Fruit fly (Drosophila melanogaster) whole organism, embryonic: ENCODE data around the gene numb.

Experiments used
- ATbp ChIP-seq: fragments of 200-800 bp; sonication (Bioruptor generic); optimal IDR thresholded peaks from 2 replicates; lab custom pipeline; 2017; ENCODE audit warnings: missing biosample characterization, mild to moderate bottlenecking, missing genetic modification characterization, missing genetic modification reagents
- Atf-2 ChIP-seq: fragments of 200-800 bp; sonication (Bioruptor generic); optimal IDR thresholded peaks from 2 replicates; lab custom pipeline; 2016; ENCODE audit warnings: missing biosample characterization, missing genetic modification characterization
- Atf6 ChIP-seq: fragments of 200-800 bp; sonication (Bioruptor generic); IDR thresholded peaks from 2 replicates; pipeline ENCODE4 v1.3.6; 2022; ENCODE audit warnings: missing biosample characterization, missing genetic modification characterization
- B-H2 ChIP-seq: fragments of 200-800 bp; sonication (Bioruptor generic); optimal IDR thresholded peaks from 2 replicates; lab custom pipeline; 2018; ENCODE audit warnings: missing biosample characterization, mild to moderate bottlenecking, missing genetic modification characterization
- CG10209 ChIP-seq: fragments of 200-800 bp; sonication (Bioruptor generic); optimal IDR thresholded peaks from 3 replicates; lab custom pipeline; 2017; ENCODE audit warnings: missing biosample characterization, mild to moderate bottlenecking, missing genetic modification characterization, missing genetic modification reagents
- CG10267 ChIP-seq: fragments of 200-800 bp; sonication (Bioruptor generic); optimal IDR thresholded peaks from 2 replicates; lab custom pipeline; 2018; ENCODE audit warnings: missing biosample characterization, mild to moderate bottlenecking, missing genetic modification characterization, moderate library complexity
- CG10274 ChIP-seq: fragments of 200-800 bp; sonication (Bioruptor generic); optimal IDR thresholded peaks from 3 replicates; lab custom pipeline; 2017; ENCODE audit warnings: missing biosample characterization, mild to moderate bottlenecking, missing genetic modification characterization
- CG10366 ChIP-seq: fragments of 200-800 bp; sonication (Bioruptor generic); IDR thresholded peaks from 2 replicates; pipeline ENCODE4 v1.3.6; 2022; ENCODE audit warnings: missing biosample characterization, missing genetic modification characterization
- CG10979 ChIP-seq: fragments of 200-800 bp; sonication (Bioruptor generic); optimal IDR thresholded peaks from 2 replicates; lab custom pipeline; 2018; ENCODE audit warnings: missing biosample characterization, mild to moderate bottlenecking, missing genetic modification characterization, moderate library complexity
- CG11093 ChIP-seq: fragments of 200-800 bp; sonication (Bioruptor generic); IDR thresholded peaks from 3 replicates; pipeline ENCODE4 v1.3.6; 2022; ENCODE audit warnings: missing biosample characterization, missing genetic modification characterization
- CG11504 ChIP-seq: fragments of 200-800 bp; sonication (Bioruptor generic); optimal IDR thresholded peaks from 3 replicates; lab custom pipeline; 2019; ENCODE audit warnings: missing biosample characterization, mild to moderate bottlenecking, missing genetic modification characterization, moderate library complexity
- CG11560 ChIP-seq: fragments of 200-800 bp; sonication (Bioruptor generic); IDR thresholded peaks from 3 replicates; pipeline ENCODE4 v1.3.6; 2022; ENCODE audit warnings: missing biosample characterization, missing genetic modification characterization
- CG11723 ChIP-seq: fragments of 200-800 bp; sonication (Bioruptor generic); optimal IDR thresholded peaks from 2 replicates; lab custom pipeline; 2017; ENCODE audit warnings: missing biosample characterization, mild to moderate bottlenecking, missing genetic modification characterization
- CG14441 ChIP-seq: fragments of 200-800 bp; sonication (Bioruptor generic); IDR thresholded peaks from 2 replicates; pipeline ENCODE4 v1.3.6; 2022; ENCODE audit warnings: missing biosample characterization, missing genetic modification characterization
- CG15073 ChIP-seq: fragments of 200-800 bp; sonication (Bioruptor generic); optimal IDR thresholded peaks from 2 replicates; lab custom pipeline; 2016; ENCODE audit warnings: missing biosample characterization, missing genetic modification characterization
- CG15514 ChIP-seq: fragments of 200-800 bp; sonication (Bioruptor generic); optimal IDR thresholded peaks from 3 replicates; lab custom pipeline; 2017; ENCODE audit warnings: missing biosample characterization, missing genetic modification characterization, mild to moderate bottlenecking, moderate library complexity, missing genetic modification reagents
- CG15696 ChIP-seq: fragments of 200-800 bp; sonication (Bioruptor generic); optimal IDR thresholded peaks from 2 replicates; lab custom pipeline; 2019; ENCODE audit warnings: missing biosample characterization, mild to moderate bottlenecking, missing genetic modification characterization, moderate library complexity
- CG16813 ChIP-seq: fragments of 200-800 bp; sonication (Bioruptor generic); IDR thresholded peaks from 3 replicates; pipeline ENCODE4 v1.3.6; 2022; ENCODE audit warnings: missing biosample characterization, missing genetic modification characterization; ENCODE audit not compliant: partially characterized antibody
- CG17568 ChIP-seq: fragments of 200-800 bp; sonication (Bioruptor generic); optimal IDR thresholded peaks from 2 replicates; lab custom pipeline; 2018; ENCODE audit warnings: missing biosample characterization, mild to moderate bottlenecking, missing genetic modification characterization, moderate library complexity
- CG17912 ChIP-seq: fragments of 200-800 bp; sonication (Bioruptor generic); optimal IDR thresholded peaks from 2 replicates; lab custom pipeline; 2018; ENCODE audit warnings: missing biosample characterization, mild to moderate bottlenecking, missing genetic modification characterization
- CG1792 ChIP-seq: fragments of 200-800 bp; sonication (Bioruptor generic); optimal IDR thresholded peaks from 2 replicates; lab custom pipeline; 2016; ENCODE audit warnings: missing biosample characterization, missing genetic modification characterization
- CG32772 ChIP-seq: fragments of 200-800 bp; sonication (Bioruptor generic); IDR thresholded peaks from 2 replicates; pipeline ENCODE4 v1.3.6; 2022; ENCODE audit warnings: missing biosample characterization, missing genetic modification characterization
- CG33557 ChIP-seq: fragments of 200-800 bp; sonication (Bioruptor generic); optimal IDR thresholded peaks from 2 replicates; lab custom pipeline; 2019; ENCODE audit warnings: missing biosample characterization, mild to moderate bottlenecking, missing genetic modification characterization, moderate library complexity
- CG7271 ChIP-seq: fragments of 200-800 bp; sonication (Bioruptor generic); optimal IDR thresholded peaks from 2 replicates; lab custom pipeline; 2018; ENCODE audit warnings: missing biosample characterization, mild to moderate bottlenecking, missing genetic modification characterization, moderate library complexity
- CG9437 ChIP-seq: fragments of 200-800 bp; sonication (Bioruptor generic); optimal IDR thresholded peaks from 2 replicates; lab custom pipeline; 2018; ENCODE audit warnings: missing biosample characterization, mild to moderate bottlenecking, missing genetic modification characterization
- Dip3 ChIP-seq: fragments of 200-800 bp; sonication (Bioruptor generic); optimal IDR thresholded peaks from 3 replicates; lab custom pipeline; 2016; ENCODE audit warnings: missing biosample characterization, missing genetic modification characterization
- MESR4 ChIP-seq: fragments of 200-800 bp; sonication (Bioruptor generic); optimal IDR thresholded peaks from 2 replicates; lab custom pipeline; 2018; ENCODE audit warnings: missing biosample characterization, mild to moderate bottlenecking, missing genetic modification characterization, moderate library complexity
- Neu2 ChIP-seq: fragments of 200-800 bp; sonication (Bioruptor generic); optimal IDR thresholded peaks from 3 replicates; lab custom pipeline; 2016; ENCODE audit warnings: missing biosample characterization, missing genetic modification characterization, borderline replicate concordance
- Nf-YC ChIP-seq: fragments of 200-800 bp; optimal IDR thresholded peaks from 3 replicates; lab custom pipeline; 2019; ENCODE audit warnings: missing biosample characterization, mild to moderate bottlenecking, missing genetic modification characterization, moderate library complexity
- Oaz ChIP-seq: fragments of 200-800 bp; sonication (Bioruptor generic); IDR thresholded peaks from 2 replicates; pipeline ENCODE4 v1.3.6; 2022; ENCODE audit warnings: missing biosample characterization, missing genetic modification characterization
- PHDP ChIP-seq: fragments of 200-800 bp; sonication (Bioruptor generic); optimal IDR thresholded peaks from 3 replicates; lab custom pipeline; 2018; ENCODE audit warnings: missing biosample characterization, mild to moderate bottlenecking, missing genetic modification characterization, moderate library complexity
- Sin3A ChIP-seq: fragments of >200 bp; optimal IDR thresholded peaks from 2 replicates; lab custom pipeline; 2018
- YL-1 ChIP-seq: fragments of 200-800 bp; sonication (Bioruptor generic); optimal IDR thresholded peaks from 3 replicates; lab custom pipeline; 2017; ENCODE audit warnings: missing biosample characterization, mild to moderate bottlenecking, missing genetic modification characterization
- amos ChIP-seq: fragments of 200-800 bp; sonication (Bioruptor generic); IDR thresholded peaks from 2 replicates; pipeline ENCODE4 v1.3.6; 2022; ENCODE audit warnings: missing biosample characterization, missing genetic modification characterization; ENCODE audit not compliant: partially characterized antibody
- dimm ChIP-seq: fragments of 200-800 bp; sonication (Bioruptor generic); IDR thresholded peaks from 2 replicates; pipeline ENCODE4 v1.3.6; 2022; ENCODE audit warnings: missing biosample characterization, missing genetic modification characterization
- dysf ChIP-seq: fragments of 200-800 bp; sonication (Bioruptor generic); IDR thresholded peaks from 3 replicates; pipeline ENCODE4 v1.3.6; 2022; ENCODE audit warnings: missing biosample characterization, missing genetic modification characterization
- ewg ChIP-seq: fragments of 200-800 bp; sonication (Bioruptor generic); optimal IDR thresholded peaks from 3 replicates; lab custom pipeline; 2017; ENCODE audit warnings: mild to moderate bottlenecking, missing biosample characterization, missing genetic modification reagents, missing genetic modification characterization
- ftz-f1 ChIP-seq: fragments of 200-800 bp; sonication (Bioruptor generic); optimal IDR thresholded peaks from 2 replicates; lab custom pipeline; 2016; ENCODE audit warnings: missing biosample characterization, missing genetic modification characterization
- knrl ChIP-seq: fragments of 200-800 bp; sonication (Bioruptor generic); IDR thresholded peaks from 3 replicates; pipeline ENCODE4 v1.3.6; 2022; ENCODE audit warnings: missing biosample characterization, missing genetic modification characterization; ENCODE audit not compliant: partially characterized antibody
- mam ChIP-seq: fragments of 200-800 bp; sonication (Bioruptor generic); optimal IDR thresholded peaks from 3 replicates; lab custom pipeline; 2016; ENCODE audit warnings: missing biosample characterization, missing genetic modification characterization
- nau ChIP-seq: fragments of 200-800 bp; sonication (Bioruptor generic); optimal IDR thresholded peaks from 3 replicates; lab custom pipeline; 2017; ENCODE audit warnings: missing biosample characterization, mild to moderate bottlenecking, missing genetic modification characterization, missing genetic modification reagents
- prd ChIP-seq, 3 experiments: fragments of >200 bp in 2 of 3; fragments of 200-800 bp in 1 of 3; sonication (Bioruptor generic) in 1 of 3; optimal IDR thresholded peaks in 2 of 3; IDR thresholded peaks in 1 of 3; 2 replicates in 2 of 3; 3 replicates in 1 of 3; pipeline versions ENCODE4 v1.3.6 to Lab custom; 2017 to 2022; ENCODE audit warnings: missing biosample characterization in 1 of 3, missing genetic modification characterization in 1 of 3
- repo ChIP-seq: fragments of 200-800 bp; sonication (Bioruptor generic); optimal IDR thresholded peaks from 2 replicates; lab custom pipeline; 2016; ENCODE audit warnings: missing biosample characterization, missing genetic modification characterization
- sim ChIP-seq: fragments of 200-800 bp; sonication (Bioruptor generic); IDR thresholded peaks from 2 replicates; pipeline ENCODE4 v1.3.6; 2022; ENCODE audit warnings: missing biosample characterization, missing genetic modification characterization
- ssp ChIP-seq: fragments of 200-800 bp; sonication (Bioruptor generic); IDR thresholded peaks from 2 replicates; pipeline ENCODE4 v1.3.6; 2022; ENCODE audit warnings: missing biosample characterization, missing genetic modification characterization
- stc ChIP-seq: fragments of 200-800 bp; sonication (Bioruptor generic); IDR thresholded peaks from 2 replicates; pipeline ENCODE4 v1.3.6; 2022; ENCODE audit warnings: missing biosample characterization, missing genetic modification characterization
- sug ChIP-seq: fragments of 200-800 bp; optimal IDR thresholded peaks from 2 replicates; lab custom pipeline; 2019; ENCODE audit warnings: missing biosample characterization, mild to moderate bottlenecking, missing genetic modification characterization, moderate library complexity
- ttk ChIP-seq: fragments of 200-800 bp; sonication (Bioruptor generic); IDR thresholded peaks from 2 replicates; pipeline ENCODE4 v2.1.2; 2022; ENCODE audit warnings: missing biosample characterization, missing genetic modification characterization
- unc-4 ChIP-seq: fragments of 200-800 bp; sonication (Bioruptor generic); IDR thresholded peaks from 2 replicates; pipeline ENCODE4 v1.3.6; 2022; ENCODE audit warnings: missing biosample characterization, missing genetic modification characterization; ENCODE audit not compliant: partially characterized antibody

Gene numb

DNA sequence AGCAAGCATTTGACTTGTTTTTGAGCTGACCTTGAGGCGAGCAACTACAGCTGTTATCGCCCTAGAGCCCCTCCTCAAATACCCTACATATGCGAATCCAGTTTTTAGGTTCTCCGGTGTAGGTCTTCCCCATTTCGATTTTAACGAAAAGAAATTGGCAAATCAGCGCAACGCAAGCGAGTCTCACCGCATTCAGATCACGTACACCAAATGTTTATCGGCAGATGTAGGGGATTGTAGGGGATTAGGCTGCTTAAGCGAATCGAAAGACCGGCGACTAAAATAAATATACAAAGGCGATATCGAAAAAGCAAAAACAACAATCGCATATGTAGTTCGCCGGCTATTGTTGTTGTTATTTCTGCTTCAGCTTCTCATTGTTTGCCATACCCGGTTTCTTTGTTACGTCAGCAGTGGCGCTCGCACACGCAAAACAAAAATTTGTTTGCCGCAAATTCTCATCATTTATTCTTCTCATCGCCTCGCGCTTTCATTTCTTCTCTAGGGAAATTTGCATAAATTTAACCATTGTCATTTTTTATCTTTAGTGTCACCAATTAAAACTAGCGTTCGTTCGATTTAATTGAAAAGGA, 49.2 kb upstream of the numb start (continued):
- TF ChIP-seq ATbp (peak; percentile 13), PHDP (peak; percentile 69), nau (GFP tag; lab: Kevin White, UChicago) (peak; percentile 29), CG11560 (tag; lab: Robert Waterston, UW) (0 out of 3 replicates have a peak, but pooled peaks have one; percentile 20), Neu2 (no peak), CG10267 (tag; lab: Kevin White, UChicago) (no peak), CG33557 (GFP tag; lab: Kevin White, UChicago) (no peak), CG10366 (GFP tag; lab: Robert Waterston, UW) (peak; percentile 58), CG11093 (GFP tag; lab: Robert Waterston, UW) (no peak), CG32772 (GFP tag; lab: Robert Waterston, UW) (peak; percentile 63; the same call in 1 of the 2 replicates), stc (GFP tag; lab: Robert Waterston, UW) (peak; percentile 39; the same call in 1 of the 2 replicates), MESR4 (no peak), YL-1 (GFP tag; lab: Kevin White, UChicago) (no peak), ssp (no peak), Dip3 (GFP tag; lab: Kevin White, UChicago) (peak; percentile 91), CG16813 (GFP tag; lab: Robert Waterston, UW) (no peak), prd (optimal IDR thresholded peaks at IDR 0.05; lab: Kevin White, UChicago) (no peak), prd (GFP tag; IDR thresholded peaks at IDR 0.05; lab: Robert Waterston, UW) (peak; percentile 66), unc-4 (GFP tag; lab: Robert Waterston, UW) (no peak), Oaz (GFP tag; lab: Robert Waterston, UW) (no peak), sug (tag; lab: Kevin White, UChicago) (peak; percentile 39), dysf (GFP tag; lab: Robert Waterston, UW) (peak; percentile 87), CG11723 (GFP tag; lab: Kevin White, UChicago) (peak; percentile 5), Nf-YC (tag; lab: Kevin White, UChicago) (no peak), ttk (0 out of 2 replicates have a peak, but pooled peaks have one; percentile 16), amos (GFP tag; lab: Robert Waterston, UW) (no peak), Sin3A (lab: Kevin White, UChicago) (no peak), CG15073 (GFP tag; lab: Kevin White, UChicago) (no peak), CG14441 (GFP tag; lab: Robert Waterston, UW) (peak; percentile 75), CG15514 (peak; percentile 66), CG10209 (GFP tag; lab: Kevin White, UChicago) (peak; percentile 68), CG1792 (GFP tag; lab: Kevin White, UChicago) (peak; percentile 64), dimm (GFP tag; lab: Robert Waterston, UW) (no peak), CG17912 (no peak), CG9437 (GFP tag; lab: Kevin White, UChicago) (peak; percentile 5), Atf6 (GFP tag; lab: Robert Waterston, UW) (peak; percentile 84), B-H2 (GFP tag; lab: Kevin White, UChicago) (peak; percentile 8), CG11504 (tag; lab: Kevin White, UChicago) (peak; percentile 67), knrl (GFP tag; lab: Robert Waterston, UW) (no peak), CG10979 (no peak), sim (GFP tag; lab: Robert Waterston, UW) (no peak), repo (GFP tag; lab: Kevin White, UChicago) (peak; percentile 56), CG7271 (tag; lab: Kevin White, UChicago) (no peak), ewg (GFP tag; lab: Kevin White, UChicago) (no peak), CG17568 (GFP tag; lab: Kevin White, UChicago) (peak; percentile 24), CG10274 (GFP tag; lab: Kevin White, UChicago) (peak; percentile 100), ftz-f1 (GFP tag; lab: Kevin White, UChicago) (peak; percentile 51), CG15696 (peak; percentile 14), Atf-2 (GFP tag; lab: Kevin White, UChicago) (peak; percentile 50), mam (GFP tag; lab: Kevin White, UChicago) (peak; percentile 88)
